Fruit fly (Drosophila melanogaster) whole organism, embryonic: ENCODE results near the gene CG11309.

ENCODE experiments used
- Adf1 ChIP-seq: fragments of 200-800 bp; sonication (Bioruptor generic); IDR thresholded peaks from 2 replicates; pipeline ENCODE4 v1.3.6; 2022; ENCODE audit warnings: missing biosample characterization, missing genetic modification characterization
- Antp ChIP-seq: fragments of 200-800 bp; sonication (Bioruptor generic); optimal IDR thresholded peaks from 3 replicates; lab custom pipeline; 2016; ENCODE audit warnings: missing biosample characterization, missing genetic modification characterization
- CG10267 ChIP-seq: fragments of 200-800 bp; sonication (Bioruptor generic); optimal IDR thresholded peaks from 2 replicates; lab custom pipeline; 2018; ENCODE audit warnings: missing biosample characterization, mild to moderate bottlenecking, missing genetic modification characterization, moderate library complexity
- CG10565 ChIP-seq: fragments of 200-800 bp; sonication (Bioruptor generic); optimal IDR thresholded peaks from 3 replicates; lab custom pipeline; 2016; ENCODE audit warnings: missing biosample characterization, mild to moderate bottlenecking, missing genetic modification characterization
- CG11093 ChIP-seq: fragments of 200-800 bp; sonication (Bioruptor generic); IDR thresholded peaks from 3 replicates; pipeline ENCODE4 v1.3.6; 2022; ENCODE audit warnings: missing biosample characterization, missing genetic modification characterization
- CG11247 ChIP-seq: fragments of 200-800 bp; sonication (Bioruptor generic); IDR thresholded peaks from 2 replicates; pipeline ENCODE4 v1.3.6; 2022; ENCODE audit warnings: missing biosample characterization, missing genetic modification characterization
- CG11504 ChIP-seq: fragments of 200-800 bp; sonication (Bioruptor generic); optimal IDR thresholded peaks from 3 replicates; lab custom pipeline; 2019; ENCODE audit warnings: missing biosample characterization, mild to moderate bottlenecking, missing genetic modification characterization, moderate library complexity
- CG11723 ChIP-seq: fragments of 200-800 bp; sonication (Bioruptor generic); optimal IDR thresholded peaks from 2 replicates; lab custom pipeline; 2017; ENCODE audit warnings: missing biosample characterization, mild to moderate bottlenecking, missing genetic modification characterization
- CG12219 ChIP-seq: fragments of 200-800 bp; sonication (Bioruptor generic); optimal IDR thresholded peaks from 3 replicates; lab custom pipeline; 2018; ENCODE audit warnings: missing biosample characterization, mild to moderate bottlenecking, missing genetic modification characterization
- CG1233 ChIP-seq: fragments of 200-800 bp; sonication (Bioruptor generic); optimal IDR thresholded peaks from 4 replicates; lab custom pipeline; 2018; ENCODE audit warnings: missing biosample characterization, mild to moderate bottlenecking, missing genetic modification characterization
- CG12659 ChIP-seq: fragments of 200-800 bp; sonication (Bioruptor generic); optimal IDR thresholded peaks from 3 replicates; lab custom pipeline; 2017; ENCODE audit warnings: mild to moderate bottlenecking, missing biosample characterization, missing genetic modification reagents, missing genetic modification characterization
- CG13775 ChIP-seq: fragments of 200-800 bp; sonication (Bioruptor generic); optimal IDR thresholded peaks from 3 replicates; lab custom pipeline; 2017; ENCODE audit warnings: missing biosample characterization, mild to moderate bottlenecking, missing genetic modification characterization
- CG14710 ChIP-seq: fragments of 200-800 bp; sonication (Bioruptor generic); optimal IDR thresholded peaks from 3 replicates; lab custom pipeline; 2019; ENCODE audit warnings: missing biosample characterization, mild to moderate bottlenecking, missing genetic modification characterization, moderate library complexity
- CG1647 ChIP-seq: fragments of 200-800 bp; sonication (Bioruptor generic); optimal IDR thresholded peaks from 3 replicates; lab custom pipeline; 2016; ENCODE audit warnings: missing biosample characterization, missing genetic modification characterization
- CG16863 ChIP-seq: fragments of 200-800 bp; sonication (Bioruptor generic); optimal IDR thresholded peaks from 3 replicates; lab custom pipeline; 2016; ENCODE audit warnings: missing biosample characterization, missing genetic modification characterization
- CG17328 ChIP-seq: fragments of 200-800 bp; sonication (Bioruptor generic); IDR thresholded peaks from 2 replicates; pipeline ENCODE4 v1.3.6; 2022; ENCODE audit warnings: missing biosample characterization, missing genetic modification characterization
- CG1832 ChIP-seq: fragments of 200-800 bp; sonication (Bioruptor generic); optimal IDR thresholded peaks from 2 replicates; lab custom pipeline; 2017; ENCODE audit warnings: missing biosample characterization, mild to moderate bottlenecking, missing genetic modification characterization, inconsistent platforms
- CG30020 ChIP-seq: fragments of 200-800 bp; optimal IDR thresholded peaks from 2 replicates; lab custom pipeline; 2019; ENCODE audit warnings: missing biosample characterization, mild to moderate bottlenecking, missing genetic modification characterization, moderate library complexity
- CG31224 ChIP-seq: fragments of 200-800 bp; sonication (Bioruptor generic); IDR thresholded peaks from 2 replicates; pipeline ENCODE4 v1.3.6; 2022; ENCODE audit warnings: missing biosample characterization, missing genetic modification characterization
- CG5180 ChIP-seq: fragments of 200-800 bp; sonication (Bioruptor generic); optimal IDR thresholded peaks from 3 replicates; lab custom pipeline; 2017; ENCODE audit warnings: missing biosample characterization, missing genetic modification characterization, mild to moderate bottlenecking, moderate library complexity, missing genetic modification reagents
- CG7271 ChIP-seq: fragments of 200-800 bp; sonication (Bioruptor generic); optimal IDR thresholded peaks from 2 replicates; lab custom pipeline; 2018; ENCODE audit warnings: missing biosample characterization, mild to moderate bottlenecking, missing genetic modification characterization, moderate library complexity
- CG7745 ChIP-seq: fragments of 200-800 bp; sonication (Bioruptor generic); optimal IDR thresholded peaks from 2 replicates; lab custom pipeline; 2018; ENCODE audit warnings: missing biosample characterization, mild to moderate bottlenecking, missing genetic modification characterization, moderate library complexity
- CG7786 ChIP-seq: fragments of 200-800 bp; sonication (Bioruptor generic); optimal IDR thresholded peaks from 2 replicates; lab custom pipeline; 2016; ENCODE audit warnings: missing biosample characterization, missing genetic modification characterization
- CG8944 ChIP-seq: fragments of 200-800 bp; sonication (Bioruptor generic); optimal IDR thresholded peaks from 3 replicates; lab custom pipeline; 2016; ENCODE audit warnings: missing biosample characterization, missing genetic modification characterization
- CG9727 ChIP-seq: fragments of 200-800 bp; sonication (Bioruptor generic); optimal IDR thresholded peaks from 3 replicates; lab custom pipeline; 2017; ENCODE audit warnings: missing biosample characterization, mild to moderate bottlenecking, missing genetic modification characterization
- ERR ChIP-seq: fragments of 200-800 bp; sonication (Bioruptor generic); optimal IDR thresholded peaks from 2 replicates; lab custom pipeline; 2016; ENCODE audit warnings: missing biosample characterization, missing genetic modification characterization
- Ets97D ChIP-seq: fragments of 200-800 bp; sonication (Bioruptor generic); optimal IDR thresholded peaks from 3 replicates; lab custom pipeline; 2016; ENCODE audit warnings: missing biosample characterization, missing genetic modification characterization
- GATAe ChIP-seq: fragments of 200-800 bp; sonication (Bioruptor generic); conservative IDR thresholded peaks from 2 replicates; pipeline ENCODE4 v1.3.6; 2022; ENCODE audit warnings: missing biosample characterization, missing genetic modification characterization
- Med ChIP-seq: fragments of 200-800 bp; sonication (Bioruptor generic); peaks from one replicate; lab custom pipeline; 2016; ENCODE audit warnings: missing biosample characterization, missing genetic modification characterization, mild to moderate bottlenecking, inconsistent platforms, moderate library complexity
- Mes4 ChIP-seq: fragments of 200-800 bp; sonication (Bioruptor generic); optimal IDR thresholded peaks from 2 replicates; lab custom pipeline; 2016; ENCODE audit warnings: missing biosample characterization, missing genetic modification characterization
- Neu2 ChIP-seq: fragments of 200-800 bp; sonication (Bioruptor generic); optimal IDR thresholded peaks from 3 replicates; lab custom pipeline; 2016; ENCODE audit warnings: missing biosample characterization, missing genetic modification characterization, borderline replicate concordance
- Six4 ChIP-seq: fragments of 200-800 bp; sonication (Bioruptor generic); optimal IDR thresholded peaks from 2 replicates; lab custom pipeline; 2016; ENCODE audit warnings: missing biosample characterization, missing genetic modification characterization
- Spps ChIP-seq: fragments of 200-800 bp; sonication (Bioruptor generic); optimal IDR thresholded peaks from 2 replicates; lab custom pipeline; 2018; ENCODE audit warnings: missing biosample characterization, mild to moderate bottlenecking, missing genetic modification characterization
- ase ChIP-seq: fragments of 200-800 bp; sonication (Bioruptor generic); IDR thresholded peaks from 3 replicates; pipeline ENCODE4 v1.3.6; 2022; ENCODE audit warnings: missing biosample characterization, missing genetic modification characterization
- cwo ChIP-seq: fragments of 200-800 bp; sonication (Bioruptor generic); optimal IDR thresholded peaks from 3 replicates; lab custom pipeline; 2017; ENCODE audit warnings: missing biosample characterization, missing genetic modification characterization, mild to moderate bottlenecking, moderate library complexity, missing genetic modification reagents
- dmrt99B ChIP-seq: fragments of 200-800 bp; sonication (Bioruptor generic); optimal IDR thresholded peaks from 2 replicates; lab custom pipeline; 2018; ENCODE audit warnings: missing biosample characterization, mild to moderate bottlenecking, missing genetic modification characterization, moderate library complexity
- dpn ChIP-seq, 2 experiments: fragments of 200-800 bp; sonication (Bioruptor generic); optimal IDR thresholded peaks; 3 replicates each; lab custom pipeline; 2016; ENCODE audit warnings: missing biosample characterization in 2 of 2, missing genetic modification characterization in 2 of 2
- fd3F ChIP-seq: fragments of 200-800 bp; sonication (Bioruptor generic); optimal IDR thresholded peaks from 2 replicates; lab custom pipeline; 2018; ENCODE audit warnings: missing biosample characterization, mild to moderate bottlenecking, missing genetic modification characterization, moderate library complexity
- kah ChIP-seq: fragments of 200-800 bp; sonication (Bioruptor generic); optimal IDR thresholded peaks from 2 replicates; lab custom pipeline; 2018; ENCODE audit warnings: missing biosample characterization, mild to moderate bottlenecking, missing genetic modification characterization
- luna ChIP-seq: fragments of 200-800 bp; sonication (Bioruptor generic); optimal IDR thresholded peaks from 2 replicates; lab custom pipeline; 2016; ENCODE audit warnings: missing biosample characterization, missing genetic modification characterization
- nau ChIP-seq: fragments of 200-800 bp; sonication (Bioruptor generic); optimal IDR thresholded peaks from 3 replicates; lab custom pipeline; 2017; ENCODE audit warnings: missing biosample characterization, mild to moderate bottlenecking, missing genetic modification characterization, missing genetic modification reagents
- nom ChIP-seq: fragments of 200-800 bp; sonication (Bioruptor generic); optimal IDR thresholded peaks from 2 replicates; lab custom pipeline; 2017; ENCODE audit warnings: missing biosample characterization, missing genetic modification characterization, mild to moderate bottlenecking, moderate library complexity, missing genetic modification reagents
- otp ChIP-seq: fragments of 200-800 bp; sonication (Bioruptor generic); IDR thresholded peaks from 3 replicates; pipeline ENCODE4, ENCODE4 v1.3.6; 2022; ENCODE audit warnings: missing biosample characterization, missing genetic modification characterization
- p53 ChIP-seq: fragments of 200-800 bp; sonication (Bioruptor generic); optimal IDR thresholded peaks from 2 replicates; lab custom pipeline; 2016; ENCODE audit warnings: missing biosample characterization, missing genetic modification characterization
- phol ChIP-seq: fragments of 200-800 bp; sonication (Bioruptor generic); optimal IDR thresholded peaks from 3 replicates; lab custom pipeline; 2018; ENCODE audit warnings: missing biosample characterization, mild to moderate bottlenecking, missing genetic modification characterization, moderate library complexity
- sisA ChIP-seq: fragments of 200-800 bp; sonication (Bioruptor generic); IDR thresholded peaks from 2 replicates; pipeline ENCODE4 v1.3.6; 2022; ENCODE audit warnings: missing biosample characterization, missing genetic modification characterization
- slou ChIP-seq: fragments of 200-800 bp; sonication (Bioruptor generic); optimal IDR thresholded peaks from 3 replicates; lab custom pipeline; 2016; ENCODE audit warnings: missing biosample characterization, missing genetic modification characterization
- vfl ChIP-seq: fragments of 200-800 bp; sonication (Bioruptor generic); optimal IDR thresholded peaks from 2 replicates; lab custom pipeline; 2016; ENCODE audit warnings: missing biosample characterization, missing genetic modification characterization
- wdn ChIP-seq: fragments of 200-800 bp; sonication (Bioruptor generic); IDR thresholded peaks from 2 replicates; pipeline ENCODE4 v1.3.6; 2022; ENCODE audit warnings: missing biosample characterization, missing genetic modification characterization

CG11309 gene

DNA sequence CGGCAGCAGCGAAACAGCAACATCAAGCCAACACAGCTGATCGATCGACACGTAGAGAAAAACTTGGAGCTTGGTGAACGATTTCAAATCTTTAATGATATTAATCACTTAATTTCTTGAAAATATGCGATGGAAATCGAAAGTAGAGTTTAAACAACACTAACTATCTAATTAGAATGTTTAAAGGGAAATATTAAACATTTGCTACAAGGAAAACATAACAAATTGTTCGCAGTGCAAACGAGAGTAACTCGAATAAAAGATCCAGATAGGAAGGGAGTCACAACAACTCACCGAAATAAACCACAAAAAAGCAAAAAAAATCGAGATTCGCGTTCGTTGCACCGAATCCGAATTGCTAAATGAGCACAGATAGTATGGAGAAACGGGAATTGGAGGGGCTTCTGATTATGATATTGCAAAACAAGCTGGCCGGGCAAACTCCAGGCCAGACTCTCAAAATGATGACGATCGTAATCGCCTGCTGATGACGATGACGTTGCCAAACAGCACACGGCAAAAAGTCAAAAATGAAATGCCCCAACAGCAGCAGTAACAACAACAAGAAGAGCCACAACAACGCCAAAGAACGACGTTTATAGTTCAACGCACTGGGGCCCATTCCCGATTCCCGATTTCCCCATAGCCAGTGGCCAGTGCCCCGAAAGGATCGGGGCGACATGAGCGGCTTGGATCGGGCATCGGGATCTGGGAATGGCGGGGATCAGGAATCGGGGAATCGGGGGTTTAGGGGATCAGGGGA is 50.5 kb downstream of the CG11309 start (continued):
- TF ChIP-seq CG16863 (GFP tag; lab: Kevin White, UChicago) (no peak), CG10267 (tag; lab: Kevin White, UChicago) (peak; percentile 23), p53 (GFP tag; lab: Kevin White, UChicago) (no peak), Med (peak; percentile 12), CG1647 (no peak), phol (tag; lab: Kevin White, UChicago) (peak; percentile 71), slou (GFP tag; lab: Kevin White, UChicago) (no peak), CG12219 (GFP tag; lab: Kevin White, UChicago) (peak; percentile 19), CG11247 (GFP tag; lab: Robert Waterston, UW) (no peak), CG8944 (GFP tag; lab: Kevin White, UChicago) (no peak), CG30020 (tag; lab: Kevin White, UChicago) (no peak), Six4 (GFP tag; lab: Kevin White, UChicago) (peak; percentile 10), CG31224 (GFP tag; lab: Robert Waterston, UW) (no peak), wdn (GFP tag; lab: Robert Waterston, UW) (no peak), dpn (GFP tag; optimal IDR thresholded peaks at IDR 0.05; lab: Kevin White, UChicago) (peak; percentile 15 to 26), nau (GFP tag; lab: Kevin White, UChicago) (no peak), cwo (GFP tag; lab: Kevin White, UChicago) (no peak), Antp (GFP tag; lab: Kevin White, UChicago) (no peak), nom (GFP tag; lab: Kevin White, UChicago) (peak; percentile 95), CG14710 (tag; lab: Kevin White, UChicago) (peak; percentile 52), otp (GFP tag; lab: Robert Waterston, UW) (0 out of 3 replicates have a peak, but pooled peaks have one; percentile 21), CG1832 (GFP tag; lab: Kevin White, UChicago) (no peak), Neu2 (GFP tag; lab: Kevin White, UChicago) (no peak), CG11504 (tag; lab: Kevin White, UChicago) (peak; percentile 70), CG1233 (no peak), CG5180 (GFP tag; lab: Kevin White, UChicago) (no peak), Adf1 (GFP tag; lab: Robert Waterston, UW) (no peak), GATAe (GFP tag; lab: Robert Waterston, UW) (no peak), CG7745 (tag; lab: Kevin White, UChicago) (no peak), Mes4 (GFP tag; lab: Kevin White, UChicago) (no peak), CG10565 (GFP tag; lab: Kevin White, UChicago) (no peak), sisA (GFP tag; lab: Robert Waterston, UW) (peak; percentile 41; the same call in 1 of the 2 replicates), fd3F (GFP tag; lab: Kevin White, UChicago) (no peak), CG12659 (GFP tag; lab: Kevin White, UChicago) (no peak), CG13775 (GFP tag; lab: Kevin White, UChicago) (no peak), vfl (no peak), CG7786 (no peak), Ets97D (GFP tag; lab: Kevin White, UChicago) (no peak), ERR (GFP tag; lab: Kevin White, UChicago) (no peak), ase (no peak), kah (GFP tag; lab: Kevin White, UChicago) (no peak), CG9727 (GFP tag; lab: Kevin White, UChicago) (peak; percentile 54), CG11723 (GFP tag; lab: Kevin White, UChicago) (no peak), dmrt99B (tag; lab: Kevin White, UChicago) (peak; percentile 56), CG11093 (GFP tag; lab: Robert Waterston, UW) (no peak), CG7271 (no peak), CG17328 (GFP tag; lab: Robert Waterston, UW) (no peak; the same call in 1 of the 2 replicates), Spps (tag; lab: Kevin White, UChicago) (peak; percentile 40), luna (GFP tag; lab: Kevin White, UChicago) (no peak)
